Fruit fly (Drosophila melanogaster) Kc167 (cell line): ENCODE measurements around the gene Fit1.

ENCODE experiments used
- Myc ChIP-seq: fragments of >200 bp; optimal IDR thresholded peaks from 2 replicates; lab custom pipeline; 2017; ENCODE audit warnings: missing external identifiers
- Sin3A ChIP-seq: fragments of >200 bp; optimal IDR thresholded peaks from 2 replicates; lab custom pipeline; 2018; ENCODE audit warnings: missing external identifiers
- h ChIP-seq: fragments of >200 bp; optimal IDR thresholded peaks from 3 replicates; lab custom pipeline; 2018; ENCODE audit warnings: missing external identifiers
- insv ChIP-seq: fragments of >200 bp; optimal IDR thresholded peaks from 3 replicates; lab custom pipeline; 2018; ENCODE audit warnings: missing external identifiers
- psq ChIP-seq: fragments of >200 bp; optimal IDR thresholded peaks from 2 replicates; lab custom pipeline; 2017; ENCODE audit warnings: missing external identifiers
- ttk ChIP-seq: sonication (Bioruptor generic); optimal IDR thresholded peaks from 2 replicates; lab custom pipeline; 2017; ENCODE audit warnings: missing external identifiers

The Fit1 gene

dm6 chr3L:4107120-4107519 is 3.8 kb downstream of the Fit1 start:
- TF ChIP-seq Myc (lab: Kevin White, UChicago) (no peak), h (lab: Kevin White, UChicago) (no peak), ttk (lab: Kevin White, UChicago) (no peak), Sin3A (lab: Kevin White, UChicago) (no peak), insv (lab: Kevin White, UChicago) (no peak), psq (lab: Kevin White, UChicago) (no peak)

DNA sequence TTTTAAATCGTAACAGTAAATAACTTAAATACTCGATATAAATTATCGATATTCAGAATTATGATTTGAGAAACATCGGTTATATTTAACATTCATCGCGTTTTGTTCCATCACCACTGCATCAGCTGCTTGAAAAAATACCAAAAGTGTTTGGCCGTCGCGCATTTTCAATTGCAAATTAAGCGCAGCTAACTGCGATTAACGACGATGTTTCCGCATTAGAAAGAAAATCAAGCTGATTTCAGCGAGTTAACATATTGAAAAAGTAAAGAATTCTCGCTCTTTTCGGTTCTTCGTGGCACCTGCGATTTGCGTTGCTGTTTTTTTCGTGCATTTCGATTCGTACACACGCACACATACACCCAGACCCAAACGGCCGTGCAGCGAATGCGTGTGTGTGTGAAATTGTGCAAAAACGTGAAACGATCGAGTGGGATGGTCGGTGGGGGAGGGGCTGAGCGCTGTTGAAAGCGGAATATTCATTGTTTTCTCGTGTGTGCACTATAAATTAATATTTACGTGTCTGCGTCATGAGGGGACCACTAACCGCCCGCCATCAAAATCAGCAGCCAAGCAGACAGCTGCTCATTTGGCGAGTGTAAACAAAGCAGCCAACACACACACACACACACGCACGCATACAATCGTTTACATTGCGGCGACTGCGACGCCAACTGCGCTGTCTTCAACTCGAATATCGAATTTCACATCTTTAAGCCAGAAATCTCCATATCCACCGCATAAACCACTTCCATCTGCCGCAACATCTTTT is 4.9 kb downstream of the Fit1 start, which contains the start of gene Ack:
TSS of gene Ack (plus strand) at position 115 of the 772 bp plus-strand sequence.
- TF ChIP-seq psq (lab: Kevin White, UChicago) (no peak), ttk (lab: Kevin White, UChicago) (no peak), insv (lab: Kevin White, UChicago) (no peak), h (lab: Kevin White, UChicago) (no peak), Sin3A (lab: Kevin White, UChicago) (no peak), Myc (lab: Kevin White, UChicago) (no peak)

DNA sequence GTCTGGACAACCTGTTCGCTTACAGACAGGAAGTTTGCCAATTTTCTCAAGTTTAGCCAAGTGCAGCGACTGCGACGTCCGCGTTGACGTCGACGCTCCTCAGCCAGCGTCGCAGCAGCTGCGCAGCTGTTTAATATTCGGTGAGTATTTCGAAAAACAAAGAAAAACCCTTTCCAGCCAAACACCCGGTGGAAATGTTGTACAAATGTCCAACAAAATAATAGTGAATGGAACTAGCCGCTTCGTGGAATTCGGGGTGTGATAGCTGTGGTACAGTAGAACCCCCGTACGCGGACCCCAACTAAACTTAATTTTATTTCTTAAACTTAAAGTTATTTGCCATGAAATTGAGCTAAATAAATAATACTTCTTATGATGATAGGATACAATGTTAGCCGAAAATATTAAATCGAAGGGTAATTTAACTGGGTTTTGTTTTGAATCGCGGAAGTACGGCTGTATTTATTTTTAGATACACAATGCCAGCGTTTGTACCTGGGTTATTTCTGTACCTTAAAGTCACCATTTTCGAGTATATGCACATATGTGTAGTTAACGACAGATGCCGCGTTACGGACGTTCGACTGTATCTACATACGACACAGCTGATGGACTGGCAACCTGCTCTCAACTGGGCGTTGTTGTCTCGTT is 5.6 kb downstream of the Fit1 start:
- no peak for TF ChIP-seq psq (lab: Kevin White, UChicago)
- TF ChIP-seq h (lab: Kevin White, UChicago), result no peak
- TF ChIP-seq Sin3A (lab: Kevin White, UChicago), result no peak
- TF ChIP-seq Myc (lab: Kevin White, UChicago), result no peak
- no peak for TF ChIP-seq ttk (lab: Kevin White, UChicago)

dm6 chr3L:4110212-4110611 is 6.8 kb downstream of the Fit1 start:
- TF ChIP-seq h (lab: Kevin White, UChicago), result no peak

DNA sequence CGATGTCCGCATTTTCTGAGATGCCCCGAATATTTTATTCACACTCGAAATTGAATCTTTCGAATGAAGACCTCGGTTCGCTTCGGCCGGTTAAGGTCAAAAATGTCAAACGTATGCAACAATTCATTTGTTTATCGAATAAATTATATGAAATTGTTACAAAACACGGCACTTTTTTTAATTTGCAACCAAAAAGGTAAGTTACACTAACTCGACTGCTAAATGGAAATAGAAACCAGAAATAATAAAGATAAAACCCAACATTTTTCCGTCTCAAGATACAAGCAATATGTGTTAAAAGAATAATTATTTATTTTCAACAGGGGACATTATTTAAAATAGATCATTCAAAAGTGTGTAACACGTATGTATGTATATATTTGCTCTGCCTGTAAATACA is 10.6 kb downstream of the Fit1 start:
- TF ChIP-seq Sin3A (lab: Kevin White, UChicago) (no peak), Myc (lab: Kevin White, UChicago) (no peak), h (lab: Kevin White, UChicago) (no peak), psq (lab: Kevin White, UChicago) (no peak), insv (lab: Kevin White, UChicago) (no peak), ttk (lab: Kevin White, UChicago) (no peak)

- TF ChIP-seq h (lab: Kevin White, UChicago), result no peak
- no peak for TF ChIP-seq psq (lab: Kevin White, UChicago)
- no peak for TF ChIP-seq Sin3A (lab: Kevin White, UChicago)
- no peak for TF ChIP-seq insv (lab: Kevin White, UChicago)
- TF ChIP-seq ttk (lab: Kevin White, UChicago), result no peak
- TF ChIP-seq Myc (lab: Kevin White, UChicago), result no peak
Observed at dm6 chr3L:4115107-4115506, 11.7 kb downstream of the Fit1 start.

DNA sequence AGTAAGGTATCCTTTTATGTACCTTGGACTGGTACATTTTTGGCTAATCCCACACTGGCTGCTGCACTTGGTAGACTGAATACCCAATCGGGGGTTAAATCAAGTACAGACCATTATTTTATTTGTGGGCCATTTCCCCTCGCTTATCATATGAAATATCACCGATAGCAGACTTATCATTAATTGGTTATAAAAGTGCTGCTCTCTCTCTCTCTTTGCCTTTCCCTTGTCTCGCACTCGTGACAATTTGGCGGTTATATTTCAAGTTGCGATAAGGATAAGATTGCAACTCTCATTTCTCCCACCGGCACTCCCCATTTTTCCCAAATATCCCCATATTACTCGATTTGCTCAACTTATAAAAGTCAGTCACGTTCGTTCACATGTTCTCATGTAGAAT is 12.3 kb downstream of the Fit1 start:
- TF ChIP-seq h (lab: Kevin White, UChicago) (no peak), ttk (lab: Kevin White, UChicago) (no peak), Myc (lab: Kevin White, UChicago) (no peak)

- TF ChIP-seq h (lab: Kevin White, UChicago), result no peak
- TF ChIP-seq insv (lab: Kevin White, UChicago), result no peak
- TF ChIP-seq Myc (lab: Kevin White, UChicago), result no peak
- no peak for TF ChIP-seq Sin3A (lab: Kevin White, UChicago)
- TF ChIP-seq ttk (lab: Kevin White, UChicago), result no peak
- no peak for TF ChIP-seq psq (lab: Kevin White, UChicago)
Observed at dm6 chr3L:4116490-4117367, 13.4 kb downstream of the Fit1 start.

dm6 chr3L:4117493-4117892 is 14.1 kb downstream of the Fit1 start:
- TF ChIP-seq h (lab: Kevin White, UChicago), result no peak
- no peak for TF ChIP-seq ttk (lab: Kevin White, UChicago)
- TF ChIP-seq Sin3A (lab: Kevin White, UChicago), result no peak
- no peak for TF ChIP-seq psq (lab: Kevin White, UChicago)
- no peak for TF ChIP-seq insv (lab: Kevin White, UChicago)
- TF ChIP-seq Myc (lab: Kevin White, UChicago), result no peak

dm6 chr3L:4118339-4118738 is 15.0 kb downstream of the Fit1 start:
- TF ChIP-seq ttk (lab: Kevin White, UChicago) (no peak), psq (lab: Kevin White, UChicago) (no peak), Myc (lab: Kevin White, UChicago) (no peak), h (lab: Kevin White, UChicago) (no peak), insv (lab: Kevin White, UChicago) (no peak), Sin3A (lab: Kevin White, UChicago) (no peak)
